Fruit fly (Drosophila melanogaster) whole organism, embryonic: ENCODE data around the gene mld.

ENCODE experiments used
- CG13775 ChIP-seq: fragments of 200-800 bp; sonication (Bioruptor generic); optimal IDR thresholded peaks from 3 replicates; lab custom pipeline; 2017; ENCODE audit warnings: missing biosample characterization, mild to moderate bottlenecking, missing genetic modification characterization
- E2f2 ChIP-seq: fragments of 200-800 bp; sonication (Bioruptor generic); IDR thresholded peaks from 2 replicates; pipeline ENCODE4 v1.3.6; 2022; ENCODE audit warnings: missing biosample characterization, missing genetic modification characterization
- Taf1 ChIP-seq: fragments of 200-800 bp; sonication (Bioruptor generic); IDR thresholded peaks from 2 replicates; pipeline ENCODE4 v1.3.6; 2022; ENCODE audit warnings: missing biosample characterization, missing genetic modification characterization
- chif ChIP-seq, 2 experiments: fragments of 200-800 bp; sonication (Bioruptor generic); optimal IDR thresholded peaks; 3 replicates each; lab custom pipeline; 2016; ENCODE audit warnings: missing biosample characterization in 2 of 2, missing genetic modification characterization in 2 of 2
- gem ChIP-seq: fragments of 200-800 bp; sonication (Bioruptor generic); optimal IDR thresholded peaks from 2 replicates; lab custom pipeline; 2019; ENCODE audit warnings: missing biosample characterization, mild to moderate bottlenecking, missing genetic modification characterization, moderate library complexity
- kah ChIP-seq: fragments of 200-800 bp; sonication (Bioruptor generic); optimal IDR thresholded peaks from 2 replicates; lab custom pipeline; 2018; ENCODE audit warnings: missing biosample characterization, mild to moderate bottlenecking, missing genetic modification characterization
- nerfin-1 ChIP-seq: fragments of 200-800 bp; sonication (Bioruptor generic); optimal IDR thresholded peaks from 3 replicates; lab custom pipeline; 2019; ENCODE audit warnings: missing biosample characterization, mild to moderate bottlenecking, missing genetic modification characterization, moderate library complexity
- pb ChIP-seq: fragments of 200-800 bp; sonication (Bioruptor generic); optimal IDR thresholded peaks from 3 replicates; lab custom pipeline; 2016; ENCODE audit warnings: missing biosample characterization, missing genetic modification characterization
- sima ChIP-seq: fragments of 200-800 bp; sonication (Bioruptor generic); optimal IDR thresholded peaks from 2 replicates; lab custom pipeline; 2016; ENCODE audit warnings: missing biosample characterization, missing genetic modification characterization
- sug ChIP-seq: fragments of 200-800 bp; optimal IDR thresholded peaks from 2 replicates; lab custom pipeline; 2019; ENCODE audit warnings: missing biosample characterization, mild to moderate bottlenecking, missing genetic modification characterization, moderate library complexity

DNA sequence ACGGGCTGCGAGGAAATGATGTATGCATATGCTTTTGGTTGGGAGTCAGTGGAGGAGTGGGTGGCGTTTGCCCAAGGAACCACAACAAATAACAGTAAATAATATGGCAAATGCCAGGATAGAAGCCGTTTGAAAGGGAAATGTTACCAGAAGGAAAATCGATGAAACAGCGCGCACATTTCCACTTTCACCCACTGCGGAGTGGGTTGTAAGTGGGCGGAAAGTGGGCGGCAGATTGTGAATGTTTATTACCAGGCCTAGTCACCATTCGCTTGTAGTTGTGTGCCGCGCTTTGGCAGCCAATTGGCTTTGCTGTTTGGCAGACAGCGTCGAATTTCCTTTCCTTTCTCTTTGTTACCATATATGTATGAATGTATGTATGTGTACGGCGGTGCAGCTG lies 86.2 kb downstream of the mld start:
- TF ChIP-seq gem (tag; lab: Kevin White, UChicago) = no peak
- no peak for TF ChIP-seq sima (GFP tag; lab: Kevin White, UChicago)
- no peak for TF ChIP-seq E2f2 (GFP tag; lab: Robert Waterston, UW)
- no peak for TF ChIP-seq kah (GFP tag; lab: Kevin White, UChicago)
- no peak for TF ChIP-seq Taf1 (GFP tag; lab: Robert Waterston, UW)
- TF ChIP-seq CG13775 (GFP tag; lab: Kevin White, UChicago) = no peak
- no peak for TF ChIP-seq sug (tag; lab: Kevin White, UChicago)
- no peak for TF ChIP-seq nerfin-1 (tag; lab: Kevin White, UChicago)
- no peak for TF ChIP-seq chif (GFP tag; optimal IDR thresholded peaks at IDR 0.05; lab: Kevin White, UChicago)
- TF ChIP-seq pb (GFP tag; lab: Kevin White, UChicago) = no peak
